Worm (Caenorhabditis elegans): ENCODE measurements around the gene C29F7.10.

DNA sequence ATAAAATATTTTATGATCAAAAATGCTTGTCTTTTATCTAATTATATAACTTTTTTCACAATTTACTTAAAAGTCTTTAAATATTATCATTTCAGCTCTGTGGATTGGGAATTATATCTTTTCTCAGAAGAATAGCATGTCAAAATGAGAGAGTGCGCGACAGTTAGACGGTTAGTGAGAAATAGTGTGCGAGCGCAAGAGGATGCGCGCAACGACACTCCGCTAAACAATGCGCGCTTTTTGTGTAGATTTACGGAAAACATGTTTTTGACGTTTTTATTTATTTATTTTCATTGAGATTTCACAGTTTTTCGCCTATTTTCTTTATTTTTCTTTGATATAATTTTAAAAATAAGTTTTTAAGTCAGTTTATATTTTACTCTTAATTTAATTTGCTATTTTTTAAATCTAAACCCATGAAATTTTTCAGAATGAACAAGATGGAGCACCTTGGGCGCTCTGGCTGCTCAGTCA lies 34.7 kb downstream of the C29F7.10 start, which contains the start of gene F02C12.3:
- TF ChIP-seq mxl-1 (tag; optimal IDR thresholded peaks at IDR 0.05) = no peak
- no peak for TF ChIP-seq ccch-3 (GFP tag; optimal IDR thresholded peaks at IDR 0.05)
- no peak for TF ChIP-seq F39B2.1 (GFP tag; IDR thresholded peaks at IDR 0.05)
- TF ChIP-seq madf-8 (GFP tag; conservative IDR thresholded peaks at IDR 0.05) = no peak

Data from whole organism, young adult.